Worm (Caenorhabditis elegans) whole organism, early embryonic: Measurements from ENCODE around the gene C25F9.16.

Source experiments
- F13C5.2 ChIP-seq: sonication (generic microtip); optimal IDR thresholded peaks from 2 replicates; lab custom pipeline; 2017; ENCODE audit warnings: mild to moderate bottlenecking, missing genetic modification characterization, inconsistent platforms, missing compliant biosample characterization
- aly-1 ChIP-seq: sonication (generic microtip); optimal IDR thresholded peaks from 2 replicates; lab custom pipeline; 2016; ENCODE audit warnings: missing genetic modification characterization, missing compliant biosample characterization
- ama-1 ChIP-seq: fragments of 150-350 bp; optimal IDR thresholded peaks from 2 replicates; lab custom pipeline; 2014
- flt-1 ChIP-seq: fragments of 200-800 bp; sonication (Bioruptor generic); IDR thresholded peaks from 2 replicates; pipeline ENCODE4 v1.3.6; 2022; ENCODE audit warnings: missing genetic modification characterization, missing compliant biosample characterization
- hnd-1 ChIP-seq: sonication (generic microtip); optimal IDR thresholded peaks from 2 replicates; lab custom pipeline; 2016; ENCODE audit warnings: missing genetic modification characterization, missing compliant biosample characterization
- pes-1 ChIP-seq: fragments of 200-800 bp; sonication (Bioruptor generic); IDR thresholded peaks from 2 replicates; pipeline ENCODE4 v1.3.6; 2022; ENCODE audit warnings: missing genetic modification reagents, missing genetic modification characterization, missing compliant biosample characterization
- scrt-1 ChIP-seq: fragments of 200-800 bp; sonication (Bioruptor generic); IDR thresholded peaks from 2 replicates; pipeline ENCODE4 v1.3.6; 2022; ENCODE audit warnings: missing genetic modification characterization, missing compliant biosample characterization
- sea-1 ChIP-seq: fragments of 200-800 bp; sonication (Bioruptor generic); conservative IDR thresholded peaks from 2 replicates; pipeline ENCODE4 v1.3.6; 2022; ENCODE audit warnings: missing genetic modification characterization, missing compliant biosample characterization
- tbx-11 ChIP-seq: fragments of 200-800 bp; sonication (Bioruptor generic); IDR thresholded peaks from 2 replicates; pipeline ENCODE4 v1.3.6; 2022; ENCODE audit warnings: missing genetic modification characterization, missing compliant biosample characterization

DNA sequence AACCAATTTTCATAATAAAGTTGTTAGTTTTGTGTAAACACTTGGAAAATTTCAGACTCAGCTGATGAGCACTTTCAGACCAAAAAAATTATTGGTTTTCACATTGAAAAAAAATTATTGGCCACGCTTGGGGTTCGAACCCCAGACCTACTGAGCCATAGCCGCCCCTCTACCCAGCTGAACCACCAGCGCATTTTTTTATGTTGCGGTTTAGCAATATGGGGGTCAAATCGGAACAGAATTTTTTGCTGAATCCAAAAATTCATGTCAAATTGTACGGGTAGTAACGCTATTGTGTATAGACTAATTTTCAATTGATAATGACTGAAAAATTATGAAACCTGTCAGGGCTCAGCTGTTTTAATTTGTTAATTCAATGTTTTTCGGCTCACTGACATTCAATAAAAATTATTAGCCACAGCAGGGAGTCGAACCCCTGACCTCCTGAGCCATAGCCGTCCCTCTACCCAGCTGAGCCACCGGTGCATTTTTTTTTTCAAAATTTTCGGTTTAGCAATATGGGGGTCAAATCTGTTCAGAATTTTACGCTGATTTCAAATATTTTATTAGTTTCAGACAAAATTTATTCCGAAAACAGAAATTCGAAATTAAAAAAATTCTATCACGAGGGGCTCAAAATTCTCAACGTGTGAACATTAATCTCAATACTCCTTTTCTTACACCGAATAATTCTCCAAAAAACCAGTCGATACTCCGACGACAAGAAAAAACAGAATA lies 37.4 kb upstream of the C25F9.16 start:
- no peak for TF ChIP-seq ama-1 (lab: Kevin White, UChicago)
- TF ChIP-seq flt-1, result no peak
- TF ChIP-seq F13C5.2 (tag; lab: Kevin White, UChicago), result no peak
- TF ChIP-seq sea-1 (GFP tag; lab: Robert Waterston, UW), result no peak
- no peak for TF ChIP-seq aly-1 (tag; lab: Kevin White, UChicago)
- TF ChIP-seq scrt-1, result no peak
- no peak for TF ChIP-seq hnd-1 (tag; lab: Kevin White, UChicago)
- no peak for TF ChIP-seq tbx-11 (GFP tag; lab: Robert Waterston, UW)
- TF ChIP-seq pes-1 (GFP tag; lab: Robert Waterston, UW), result no peak
